Worm (Caenorhabditis elegans) whole organism, L1 larva: ENCODE measurements around the gene F56C3.9.

Source experiments
- C04F5.9 ChIP-seq: sonication (generic microtip); optimal IDR thresholded peaks from 2 replicates; lab custom pipeline; 2016; ENCODE audit warnings: missing genetic modification characterization, missing compliant biosample characterization
- C16A3.4 ChIP-seq: fragments of 150-350 bp; optimal IDR thresholded peaks from 2 replicates; lab custom pipeline; 2014; ENCODE audit warnings: missing biosample characterization, missing genetic modification characterization
- F16B12.6 ChIP-seq: fragments of 150-350 bp; optimal IDR thresholded peaks from 2 replicates; lab custom pipeline; 2014; ENCODE audit warnings: missing biosample characterization, missing genetic modification characterization
- aha-1 ChIP-seq: fragments of 150-350 bp; optimal IDR thresholded peaks from 2 replicates; lab custom pipeline; 2014; ENCODE audit warnings: missing biosample characterization, missing genetic modification characterization
- alr-1 ChIP-seq: fragments of 200-800 bp; sonication (Bioruptor generic); optimal IDR thresholded peaks from 2 replicates; lab custom pipeline; 2018; ENCODE audit warnings: borderline replicate concordance, mild to moderate bottlenecking, missing genetic modification characterization, missing compliant biosample characterization
- ceh-63 ChIP-seq: fragments of 200-800 bp; sonication (Bioruptor generic); optimal IDR thresholded peaks from 2 replicates; lab custom pipeline; 2018; ENCODE audit warnings: mild to moderate bottlenecking, missing genetic modification characterization, missing compliant biosample characterization
- ces-1 ChIP-seq: fragments of 150-350 bp; optimal IDR thresholded peaks from 2 replicates; lab custom pipeline; 2014; ENCODE audit warnings: missing biosample characterization, missing genetic modification reagents, missing genetic modification characterization
- dsc-1 ChIP-seq: sonication (generic microtip); optimal IDR thresholded peaks from 2 replicates; lab custom pipeline; 2016; ENCODE audit warnings: mild to moderate bottlenecking, missing genetic modification characterization, missing compliant biosample characterization
- elt-2 ChIP-seq: sonication (generic microtip); optimal IDR thresholded peaks from 2 replicates; lab custom pipeline; 2016; ENCODE audit warnings: missing genetic modification characterization, mild to moderate bottlenecking, inconsistent platforms, missing compliant biosample characterization, missing genetic modification reagents
- elt-3 ChIP-seq, 6 experiments: fragments of 150-350 bp in 1 of 6; sonication (generic microtip); optimal IDR thresholded peaks; 2 replicates each; lab custom pipeline; 2017 to 2018; ENCODE audit warnings: missing biosample characterization in 6 of 6, missing genetic modification characterization in 6 of 6, inconsistent platforms in 1 of 6
- fkh-10 ChIP-seq: sonication (generic microtip); optimal IDR thresholded peaks from 2 replicates; lab custom pipeline; 2017; ENCODE audit warnings: missing biosample characterization, missing genetic modification reagents, missing genetic modification characterization
- grh-1 ChIP-seq: fragments of 200-800 bp; sonication (Bioruptor generic); IDR thresholded peaks from 2 replicates; pipeline ENCODE4 v1.3.6; 2022; ENCODE audit warnings: missing genetic modification reagents, missing genetic modification characterization, missing compliant biosample characterization
- hlh-4 ChIP-seq: sonication (generic microtip); optimal IDR thresholded peaks from 2 replicates; lab custom pipeline; 2016; ENCODE audit warnings: mild to moderate bottlenecking, missing genetic modification characterization, missing compliant biosample characterization
- hpl-2 ChIP-seq: fragments of 150-350 bp; optimal IDR thresholded peaks from 2 replicates; lab custom pipeline; 2014; ENCODE audit warnings: missing biosample characterization, missing genetic modification reagents, missing genetic modification characterization
- irx-1 ChIP-seq: sonication (generic microtip); optimal IDR thresholded peaks from 2 replicates; lab custom pipeline; 2016; ENCODE audit warnings: missing genetic modification characterization, missing compliant biosample characterization
- isw-1 ChIP-seq: fragments of 200-800 bp; sonication (Bioruptor generic); IDR thresholded peaks from 2 replicates; pipeline ENCODE4 v1.3.6; 2022; ENCODE audit warnings: missing genetic modification characterization, missing compliant biosample characterization
- jun-1 ChIP-seq: fragments of 150-350 bp; optimal IDR thresholded peaks from 2 replicates; lab custom pipeline; 2014; ENCODE audit warnings: missing biosample characterization, missing genetic modification reagents, missing genetic modification characterization
- lin-14 ChIP-seq: fragments of 200-800 bp; sonication (Bioruptor generic); optimal IDR thresholded peaks from 2 replicates; lab custom pipeline; 2018; ENCODE audit warnings: mild to moderate bottlenecking, missing genetic modification characterization, moderate library complexity, missing compliant biosample characterization
- lin-15B ChIP-seq: fragments of 150-350 bp; sonication (generic microtip); optimal IDR thresholded peaks from 3 replicates; lab custom pipeline; 2014; ENCODE audit warnings: missing biosample characterization, missing genetic modification characterization
- mab-9 ChIP-seq: fragments of 200-800 bp; sonication (Bioruptor generic); IDR thresholded peaks from 2 replicates; pipeline ENCODE4 v1.3.6; 2022; ENCODE audit warnings: missing genetic modification reagents, missing genetic modification characterization, missing compliant biosample characterization
- nhr-20 ChIP-seq: sonication (generic microtip); optimal IDR thresholded peaks from 2 replicates; lab custom pipeline; 2016; ENCODE audit warnings: mild to moderate bottlenecking, missing genetic modification characterization, missing compliant biosample characterization
- nhr-237 ChIP-seq: fragments of 150-350 bp; optimal IDR thresholded peaks from 2 replicates; lab custom pipeline; 2014; ENCODE audit warnings: missing biosample characterization, missing genetic modification characterization
- nhr-47 ChIP-seq: sonication (generic microtip); optimal IDR thresholded peaks from 2 replicates; lab custom pipeline; 2016; ENCODE audit warnings: mild to moderate bottlenecking, missing genetic modification characterization, moderate library complexity, missing compliant biosample characterization
- nhr-71 ChIP-seq: sonication (generic microtip); optimal IDR thresholded peaks from 2 replicates; lab custom pipeline; 2016; ENCODE audit warnings: mild to moderate bottlenecking, missing genetic modification characterization, moderate library complexity, missing compliant biosample characterization
- nhr-76 ChIP-seq: sonication (generic microtip); optimal IDR thresholded peaks from 2 replicates; lab custom pipeline; 2017; ENCODE audit warnings: missing biosample characterization, missing genetic modification characterization
- nhr-77 ChIP-seq: fragments of 150-350 bp; optimal IDR thresholded peaks from 2 replicates; lab custom pipeline; 2014; ENCODE audit warnings: missing biosample characterization, missing genetic modification characterization
- nhr-84 ChIP-seq: sonication (generic microtip); optimal IDR thresholded peaks from 2 replicates; lab custom pipeline; 2017; ENCODE audit warnings: missing biosample characterization, missing genetic modification characterization
- pqm-1 ChIP-seq: sonication (generic microtip); optimal IDR thresholded peaks from 3 replicates; lab custom pipeline; 2017; ENCODE audit warnings: missing biosample characterization, missing genetic modification characterization
- rnt-1 ChIP-seq: sonication (generic microtip); optimal IDR thresholded peaks from 2 replicates; lab custom pipeline; 2016; ENCODE audit warnings: mild to moderate bottlenecking, missing genetic modification characterization, moderate library complexity, missing compliant biosample characterization
- skn-1 ChIP-seq: fragments of 150-350 bp; optimal IDR thresholded peaks from 2 replicates; lab custom pipeline; 2014; ENCODE audit warnings: missing biosample characterization, missing genetic modification characterization
- snu-23 ChIP-seq: sonication (generic microtip); optimal IDR thresholded peaks from 2 replicates; lab custom pipeline; 2016; ENCODE audit warnings: missing genetic modification characterization, missing compliant biosample characterization
- swsn-7 ChIP-seq: sonication (generic microtip); optimal IDR thresholded peaks from 2 replicates; lab custom pipeline; 2016; ENCODE audit warnings: missing genetic modification characterization, missing compliant biosample characterization
- tbx-2 ChIP-seq: sonication (generic microtip); optimal IDR thresholded peaks from 2 replicates; lab custom pipeline; 2016; ENCODE audit warnings: missing genetic modification characterization, missing compliant biosample characterization
- unc-30 ChIP-seq: sonication (generic microtip); optimal IDR thresholded peaks from 2 replicates; lab custom pipeline; 2017; ENCODE audit warnings: missing biosample characterization, missing genetic modification characterization
- unc-62 ChIP-seq: fragments of 150-350 bp; optimal IDR thresholded peaks from 2 replicates; lab custom pipeline; 2014; ENCODE audit warnings: missing biosample characterization, missing genetic modification reagents, missing genetic modification characterization
- unc-98 ChIP-seq: fragments of 200-800 bp; sonication (Bioruptor generic); IDR thresholded peaks from 2 replicates; pipeline ENCODE4 v1.3.6; 2022; ENCODE audit warnings: missing genetic modification characterization, missing compliant biosample characterization
- xbp-1 ChIP-seq: sonication (generic microtip); optimal IDR thresholded peaks from 2 replicates; lab custom pipeline; 2016; ENCODE audit warnings: missing genetic modification characterization, missing compliant biosample characterization
- zip-4 ChIP-seq: fragments of 200-800 bp; sonication (Bioruptor generic); optimal IDR thresholded peaks from 2 replicates; lab custom pipeline; 2018; ENCODE audit warnings: mild to moderate bottlenecking, missing genetic modification characterization, moderate library complexity, missing compliant biosample characterization

Gene F56C3.9

ce11 chrX:1379391-1379790 is 14.4 kb downstream of the F56C3.9 start (continued):
- TF ChIP-seq hpl-2 (GFP tag; lab: Kevin White, UChicago) (no peak), irx-1 (tag; lab: Kevin White, UChicago) (peak; percentile 44), nhr-76 (tag; lab: Kevin White, UChicago) (no peak), ceh-63 (GFP tag; lab: Kevin White, UChicago) (no peak), snu-23 (GFP tag; lab: Kevin White, UChicago) (peak; percentile 66), lin-14 (GFP tag; lab: Kevin White, UChicago) (peak; percentile 49), unc-62 (no peak), nhr-77 (peak; percentile 32), jun-1 (peak; percentile 68), alr-1 (tag; lab: Kevin White, UChicago) (no peak), tbx-2 (peak; percentile 4), ces-1 (no peak), pqm-1 (tag; lab: Kevin White, UChicago) (no peak), nhr-84 (tag; lab: Kevin White, UChicago) (no peak), fkh-10 (peak; percentile 72), nhr-71 (tag; lab: Kevin White, UChicago) (peak; percentile 44), unc-30 (tag; lab: Kevin White, UChicago) (no peak), nhr-237 (no peak), nhr-47 (tag; lab: Kevin White, UChicago) (peak; percentile 76), rnt-1 (tag; lab: Kevin White, UChicago) (peak; percentile 76), grh-1 (peak; percentile 41), dsc-1 (tag; lab: Kevin White, UChicago) (peak; percentile 67), aha-1 (tag; lab: Kevin White, UChicago) (no peak), hlh-4 (tag; lab: Kevin White, UChicago) (no peak)
- TF ChIP-seq, all 84 proteins: peak for 32

ce11 chrX:1375071-1375470 is 18.7 kb downstream of the F56C3.9 start:
- TF ChIP-seq unc-98: 0 out of 2 replicates have a peak, but pooled peaks have one; percentile 45
- TF ChIP-seq mab-9 (GFP tag; lab: Robert Waterston, UW): 0 out of 2 replicates have a peak, but pooled peaks have one; percentile 14

ce11 chrX:1372464-1372863 is 21.3 kb downstream of the F56C3.9 start:
- TF ChIP-seq isw-1 (GFP tag; lab: Robert Waterston, UW): no peak
- TF ChIP-seq swsn-7 (tag; lab: Kevin White, UChicago): no peak
- no peak for TF ChIP-seq F16B12.6 (tag; lab: Kevin White, UChicago)
- TF ChIP-seq lin-15B: no peak
- TF ChIP-seq xbp-1 (tag; lab: Kevin White, UChicago): no peak
- TF ChIP-seq skn-1: no peak
- no peak for TF ChIP-seq nhr-84 (tag; lab: Kevin White, UChicago)
- no peak for TF ChIP-seq rnt-1 (tag; lab: Kevin White, UChicago)
- TF ChIP-seq, all 84 proteins: peak for 0

DNA sequence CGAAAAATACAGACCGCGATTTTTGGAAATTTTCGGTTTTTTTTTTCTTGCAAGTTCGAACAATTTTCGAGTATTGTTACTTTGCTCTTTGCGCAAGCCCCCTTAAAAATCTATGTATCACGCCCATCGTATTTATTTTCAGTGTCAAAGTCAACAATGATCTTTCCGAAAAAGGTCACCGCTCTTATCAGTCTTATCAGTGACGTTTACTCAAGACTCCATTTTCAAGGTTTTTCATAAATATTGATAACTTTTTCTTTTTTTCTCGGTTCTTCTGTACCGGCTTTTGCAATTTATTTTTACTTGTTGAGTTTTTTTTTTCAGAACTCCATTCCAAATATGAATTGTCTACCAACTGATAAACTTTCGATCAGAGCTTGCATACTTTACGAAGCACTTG is 22.1 kb downstream of the F56C3.9 start, which contains the start of gene fbxa-190:
Gene fbxa-190, plus strand, starts transcription at position 325 of the 400 bp plus-strand sequence.
- TF ChIP-seq elt-2 (tag; lab: Kevin White, UChicago): peak; percentile 32
- no peak for TF ChIP-seq F16B12.6 (tag; lab: Kevin White, UChicago)

ce11 chrX:1370736-1371281 is 23.0 kb downstream of the F56C3.9 start, which contains the start of gene F56C3.7:
F56C3.7 (minus strand) TSS chrX:1370786.
- TF ChIP-seq nhr-20 (tag; lab: Kevin White, UChicago): no peak
- TF ChIP-seq zip-4: no peak
- TF ChIP-seq nhr-71 (tag; lab: Kevin White, UChicago): no peak
- peak; percentile 51 for TF ChIP-seq dsc-1 (tag; lab: Kevin White, UChicago)
- TF ChIP-seq elt-3 (tag; optimal IDR thresholded peaks at IDR 0.05; lab: Kevin White, UChicago): no peak
- TF ChIP-seq C16A3.4 (tag; lab: Kevin White, UChicago): no peak
- no peak for TF ChIP-seq C04F5.9 (tag; lab: Kevin White, UChicago)
